Worm (Caenorhabditis elegans) whole organism, late embryonic: ENCODE measurements around the gene htp-1.

ENCODE experiments used
- ama-1 ChIP-seq: fragments of 150-350 bp; optimal IDR thresholded peaks from 2 replicates; lab custom pipeline; 2014
- ceh-18 ChIP-seq: sonication (generic microtip); optimal IDR thresholded peaks from 2 replicates; lab custom pipeline; 2016; ENCODE audit warnings: missing genetic modification characterization, missing compliant biosample characterization
- ceh-2 ChIP-seq: sonication (generic microtip); optimal IDR thresholded peaks from 2 replicates; lab custom pipeline; 2016; ENCODE audit warnings: missing genotype, missing genetic modification characterization, missing compliant biosample characterization
- ceh-34 ChIP-seq: sonication (generic microtip); optimal IDR thresholded peaks from 2 replicates; lab custom pipeline; 2016; ENCODE audit warnings: mild to moderate bottlenecking, missing genetic modification characterization, missing compliant biosample characterization
- ceh-6 ChIP-seq: fragments of 200-800 bp; sonication (Bioruptor generic); optimal IDR thresholded peaks from 2 replicates; lab custom pipeline; 2018; ENCODE audit warnings: mild to moderate bottlenecking, missing genetic modification characterization, missing compliant biosample characterization
- elt-4 ChIP-seq: sonication (generic microtip); optimal IDR thresholded peaks from 2 replicates; lab custom pipeline; 2016; ENCODE audit warnings: missing genetic modification characterization, missing compliant biosample characterization
- fkh-6 ChIP-seq: sonication (generic microtip); optimal IDR thresholded peaks from 2 replicates; lab custom pipeline; 2016; ENCODE audit warnings: missing genetic modification characterization, missing compliant biosample characterization
- hlh-8 ChIP-seq: sonication (generic microtip); optimal IDR thresholded peaks from 2 replicates; lab custom pipeline; 2016; ENCODE audit warnings: missing genotype, missing genetic modification characterization, missing compliant biosample characterization
- madf-2 ChIP-seq: sonication (generic microtip); optimal IDR thresholded peaks from 2 replicates; lab custom pipeline; 2017; ENCODE audit warnings: missing genetic modification characterization, missing compliant biosample characterization
- nhr-232 ChIP-seq: sonication (generic microtip); optimal IDR thresholded peaks from 2 replicates; lab custom pipeline; 2016; ENCODE audit warnings: missing genetic modification characterization, missing compliant biosample characterization
- pag-3 ChIP-seq: sonication (generic microtip); optimal IDR thresholded peaks from 2 replicates; lab custom pipeline; 2016; ENCODE audit warnings: missing compliant biosample characterization, missing genetic modification characterization, borderline replicate concordance
- pqm-1 ChIP-seq: sonication (generic microtip); optimal IDR thresholded peaks from 2 replicates; lab custom pipeline; 2016; ENCODE audit warnings: missing genetic modification characterization, missing compliant biosample characterization
- rnt-1 ChIP-seq: sonication (generic microtip); optimal IDR thresholded peaks from 2 replicates; lab custom pipeline; 2016; ENCODE audit warnings: missing genetic modification characterization, missing compliant biosample characterization
- sdc-2 ChIP-seq: sonication (generic microtip); optimal IDR thresholded peaks from 2 replicates; lab custom pipeline; 2016; ENCODE audit warnings: missing genotype, missing genetic modification characterization, missing compliant biosample characterization

ce11 chrIV:5366567-5366966 is 24.8 kb downstream of the htp-1 start, which contains the start of gene sand-1:
- no peak for TF ChIP-seq ceh-34 (tag; lab: Kevin White, UChicago)
- TF ChIP-seq pag-3 (tag; lab: Kevin White, UChicago), result no peak
- no peak for TF ChIP-seq hlh-8 (tag; lab: Kevin White, UChicago)
- no peak for TF ChIP-seq nhr-232
- TF ChIP-seq fkh-6 (tag; lab: Kevin White, UChicago), result no peak
- TF ChIP-seq sdc-2 (tag; lab: Kevin White, UChicago), result no peak
- TF ChIP-seq elt-4 (tag; lab: Kevin White, UChicago), result no peak
- no peak for TF ChIP-seq ceh-6
- no peak for TF ChIP-seq rnt-1
- no peak for TF ChIP-seq ama-1 (lab: Kevin White, UChicago)
- no peak for TF ChIP-seq ceh-18 (tag; lab: Kevin White, UChicago)
- no peak for TF ChIP-seq pqm-1 (tag; lab: Kevin White, UChicago)
- no peak for TF ChIP-seq madf-2 (tag; lab: Kevin White, UChicago)
- TF ChIP-seq ceh-2, result no peak
